Worm (Caenorhabditis elegans) whole organism, midembryonic: Measurements from ENCODE around the gene nhr-190.

ENCODE experiments used
- T22C8.4 ChIP-seq: fragments of 200-800 bp; sonication (Bioruptor generic); IDR thresholded peaks from 2 replicates; pipeline ENCODE4 v1.3.6; 2022; ENCODE audit warnings: missing genetic modification characterization, missing compliant biosample characterization
- flt-1 ChIP-seq: fragments of 200-800 bp; sonication (Bioruptor generic); IDR thresholded peaks from 2 replicates; pipeline ENCODE4 v1.3.6; 2022; ENCODE audit warnings: missing genetic modification characterization, missing compliant biosample characterization

DNA sequence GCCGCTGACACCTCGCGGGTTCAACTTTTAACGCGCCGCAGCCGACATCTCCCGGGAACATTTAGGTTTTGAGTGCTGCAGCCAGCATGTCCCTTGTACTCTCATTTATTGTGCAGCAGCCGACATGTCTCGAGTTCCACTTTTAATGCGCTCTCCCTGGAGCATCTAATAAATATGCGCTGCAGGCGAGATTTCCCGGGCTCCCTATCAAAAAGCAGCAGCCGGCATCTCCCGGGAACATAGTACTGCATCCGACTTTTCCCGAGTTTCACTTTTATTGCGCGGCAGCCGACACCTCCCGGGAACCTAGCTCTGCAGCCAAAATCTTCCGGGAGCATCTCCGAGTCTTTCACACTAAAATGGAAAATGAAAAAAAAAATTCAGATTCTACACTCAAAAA lies 21.7 kb downstream of the nhr-190 start:
- TF ChIP-seq flt-1 (GFP tag; lab: Robert Waterston, UW) (no peak), T22C8.4 (GFP tag; lab: Robert Waterston, UW) (no peak)
